Worm (Caenorhabditis elegans): ENCODE measurements around the gene F20G2.3.

The F20G2.3 gene

DNA sequence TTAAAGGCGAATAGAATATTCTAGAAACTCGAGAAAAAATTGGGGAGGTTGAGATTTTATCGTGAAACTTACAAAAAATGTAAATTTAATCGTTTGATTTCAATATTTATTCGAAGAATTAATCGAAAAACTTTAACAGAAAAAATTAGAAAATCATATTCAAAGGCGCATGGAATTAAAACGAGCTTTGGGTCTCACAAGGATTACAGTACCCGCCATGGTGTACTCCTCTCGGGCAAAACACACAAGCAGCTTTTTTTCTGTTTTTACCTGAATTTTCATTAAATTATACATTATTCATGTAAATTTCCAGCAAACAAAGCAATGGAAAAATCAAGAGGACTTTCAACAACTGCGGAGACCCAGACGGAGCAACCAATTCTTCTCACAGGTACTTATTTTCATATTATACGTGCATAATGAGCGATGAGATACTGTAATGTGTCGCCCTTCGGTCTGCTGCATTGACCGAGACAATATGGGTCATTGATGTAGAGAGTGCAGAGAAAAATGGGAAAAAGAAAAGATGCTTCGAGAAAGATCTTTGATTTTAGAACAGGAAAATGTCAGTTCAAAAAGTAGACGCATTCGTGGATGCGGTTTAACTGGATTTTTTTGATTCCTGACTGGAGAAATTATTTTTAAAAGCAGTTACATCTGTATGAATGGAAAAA is 19.1 kb upstream of the F20G2.3 start, which contains the start of the genes F53C11.4 and F53C11.5:
F53C11.4 (minus strand) TSS at position 128 of the 674 bp plus-strand sequence.
F53C11.5 (plus strand) TSS at position 325 of the 674 bp plus-strand sequence.
- no peak for TF ChIP-seq nhr-237 (tag; optimal IDR thresholded peaks at IDR 0.05)
- peak in 1 of 2 experiments; percentile 77 for TF ChIP-seq lsy-2 (tag; optimal IDR thresholded peaks at IDR 0.05)
- no peak for TF ChIP-seq skn-1 (tag; optimal IDR thresholded peaks at IDR 0.05)
- TF ChIP-seq C34F6.9 (tag; optimal IDR thresholded peaks at IDR 0.05) = peak; percentile 71
- TF ChIP-seq blmp-1 (tag; optimal IDR thresholded peaks at IDR 0.05; ENCODE audit: insufficient read depth) = no peak
- TF ChIP-seq crh-2 (tag; optimal IDR thresholded peaks at IDR 0.05) = peak; percentile 49
- peak; percentile 94 for TF ChIP-seq sma-3 (GFP tag; optimal IDR thresholded peaks at IDR 0.05)
- TF ChIP-seq sma-9 (GFP tag; optimal IDR thresholded peaks at IDR 0.05) = peak; percentile 94
- no peak for TF ChIP-seq sma-9 (tag; optimal IDR thresholded peaks at IDR 0.05)
- TF ChIP-seq ztf-1 (GFP tag; conservative IDR thresholded peaks at IDR 0.05) = no peak
- peak; percentile 32 for TF ChIP-seq ama-1 (optimal IDR thresholded peaks at IDR 0.05)
- TF ChIP-seq nhr-21 (tag; optimal IDR thresholded peaks at IDR 0.05) = no peak
- peak; percentile 0 for TF ChIP-seq egl-27 (tag; optimal IDR thresholded peaks at IDR 0.05)
- TF ChIP-seq fos-1 (tag; optimal IDR thresholded peaks at IDR 0.05) = peak; percentile 59
- peak; percentile 17 for TF ChIP-seq gmeb-1 (tag; optimal IDR thresholded peaks at IDR 0.05)
- peak; percentile 13 for TF ChIP-seq nhr-129 (tag; optimal IDR thresholded peaks at IDR 0.05)
- TF ChIP-seq F13H6.1 (tag; optimal IDR thresholded peaks at IDR 0.05) = peak; percentile 26
- TF ChIP-seq lin-13 (GFP tag; optimal IDR thresholded peaks at IDR 0.05) = peak; percentile 16

DNA sequence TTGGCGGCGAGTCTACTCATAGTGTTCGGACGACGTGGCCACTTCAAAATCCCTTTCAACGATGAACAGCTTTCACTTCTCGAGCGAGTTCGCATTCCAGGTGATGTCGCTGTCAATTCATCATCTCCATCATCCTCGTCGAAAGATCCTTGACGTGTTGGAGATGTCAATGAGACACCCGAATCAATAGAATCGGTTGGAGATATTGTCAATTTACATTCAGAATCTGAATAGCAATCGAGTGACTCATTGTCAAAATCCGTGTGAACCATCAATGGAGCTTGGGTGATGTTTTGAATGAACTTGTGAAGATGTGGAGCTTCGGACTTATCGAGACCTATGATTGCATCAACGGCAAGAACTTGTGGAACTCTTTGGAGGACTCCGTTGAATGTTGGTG is 17.5 kb upstream of the F20G2.3 start:
- TF ChIP-seq mdl-1 (tag; optimal IDR thresholded peaks at IDR 0.05) = no peak

DNA sequence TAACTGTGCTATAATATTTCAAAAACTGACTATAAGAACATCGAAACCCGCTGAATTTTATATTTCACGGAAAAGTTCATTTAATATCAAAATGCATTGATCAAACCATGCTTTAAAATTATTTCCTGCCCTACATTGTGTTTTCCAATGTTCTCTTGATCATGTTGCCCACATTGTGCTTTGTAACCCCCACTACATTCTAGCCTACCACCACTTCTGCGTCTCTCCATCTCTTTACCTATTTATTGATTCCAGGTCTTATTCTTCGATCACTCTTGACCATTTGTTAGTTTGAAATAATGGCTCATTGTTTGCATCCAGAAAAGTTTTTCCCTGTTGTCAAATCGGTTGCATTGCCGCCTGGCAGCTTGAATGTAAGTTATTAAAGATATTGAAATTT is 13.9 kb upstream of the F20G2.3 start, which contains the start of gene decr-1.1:
decr-1.1 (plus strand) TSS at position 210 of the 400 bp plus-strand sequence.
- TF ChIP-seq mbf-1 (tag; optimal IDR thresholded peaks at IDR 0.05) (no peak), nhr-129 (tag; optimal IDR thresholded peaks at IDR 0.05) (peak; percentile 4), fos-1 (tag; optimal IDR thresholded peaks at IDR 0.05) (peak; percentile 26), sma-9 (GFP tag; optimal IDR thresholded peaks at IDR 0.05) (peak; percentile 34), sma-9 (tag; optimal IDR thresholded peaks at IDR 0.05) (no peak), dmd-4 (tag; optimal IDR thresholded peaks at IDR 0.05) (no peak)

DNA sequence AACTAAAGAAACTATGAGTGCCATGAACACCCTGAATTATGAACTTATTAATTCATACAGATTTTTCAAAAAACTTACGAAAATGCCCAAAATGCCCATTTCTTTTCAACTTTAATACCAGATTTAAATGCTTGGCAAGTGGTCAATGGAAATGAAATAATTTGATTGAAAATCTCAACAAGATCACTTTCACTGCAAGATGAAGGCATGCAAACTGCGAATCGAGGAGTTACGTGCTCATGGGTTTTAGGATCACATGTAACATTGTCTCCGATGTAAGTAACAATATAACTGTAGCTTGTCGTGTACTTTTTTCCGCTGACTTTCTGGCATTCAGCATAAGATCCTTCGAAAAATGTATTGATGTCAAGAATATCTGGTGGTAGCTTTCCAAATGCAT is 12.6 kb upstream of the F20G2.3 start:
- TF ChIP-seq alr-1 (tag; optimal IDR thresholded peaks at IDR 0.05) (no peak), ztf-4 (tag; optimal IDR thresholded peaks at IDR 0.05) (no peak), snpc-4 (tag; optimal IDR thresholded peaks at IDR 0.05) (no peak), ztf-1 (GFP tag; conservative IDR thresholded peaks at IDR 0.05) (no peak), zag-1 (tag; optimal IDR thresholded peaks at IDR 0.05) (no peak)

DNA sequence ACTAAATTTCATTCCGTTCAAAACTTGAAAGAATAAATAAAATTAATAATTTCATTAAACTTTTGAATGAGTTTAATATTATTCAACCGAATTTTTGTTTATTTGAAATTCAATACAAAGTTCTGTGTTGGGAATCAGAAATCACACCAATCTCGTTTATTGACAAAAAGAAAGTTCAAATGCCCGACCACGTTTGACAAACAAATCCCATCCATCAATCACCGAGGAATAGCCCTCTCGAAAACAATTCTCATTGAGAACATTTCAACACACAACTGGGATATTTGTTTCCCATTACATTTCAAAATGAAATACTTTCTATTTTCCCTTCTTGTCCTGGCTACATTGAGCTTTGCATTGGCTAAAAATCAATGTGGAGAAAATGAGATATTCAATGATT is 9.6 kb upstream of the F20G2.3 start, which contains the start of gene F53C11.9:
F53C11.9 (plus strand) TSS at position 159 of the 400 bp plus-strand sequence.
- no peak for TF ChIP-seq sem-4 (tag; optimal IDR thresholded peaks at IDR 0.05)
- no peak for TF ChIP-seq gmeb-1 (tag; optimal IDR thresholded peaks at IDR 0.05)
- TF ChIP-seq crh-2 (tag; optimal IDR thresholded peaks at IDR 0.05) = no peak
- no peak for TF ChIP-seq nhr-10 (tag; optimal IDR thresholded peaks at IDR 0.05)
- TF ChIP-seq peb-1 (tag; optimal IDR thresholded peaks at IDR 0.05) = no peak
- TF ChIP-seq mab-5 (tag; optimal IDR thresholded peaks at IDR 0.05) = no peak
- no peak for TF ChIP-seq lin-11 (tag; optimal IDR thresholded peaks at IDR 0.05)

DNA sequence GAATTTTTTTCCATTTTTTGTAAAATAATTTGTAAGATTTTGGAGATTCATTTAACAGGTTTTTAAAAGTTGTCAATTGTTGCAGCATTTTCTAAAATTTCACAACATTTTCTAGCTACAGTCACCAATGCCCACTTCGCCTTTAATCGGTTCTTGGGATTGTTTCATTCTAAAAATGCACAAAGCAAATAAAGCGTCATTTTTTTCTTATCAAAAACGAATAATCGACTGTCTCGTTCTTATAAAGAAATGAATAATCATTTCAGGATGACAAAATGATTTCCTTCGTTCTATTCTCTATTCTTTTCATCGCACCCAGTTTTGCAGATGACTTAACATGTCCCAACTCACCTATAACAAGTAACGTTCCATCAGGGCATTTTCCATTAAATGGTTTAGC is 7.2 kb upstream of the F20G2.3 start, which contains the start of gene F53C11.1:
F53C11.1 (plus strand) TSS at position 268 of the 400 bp plus-strand sequence.
- TF ChIP-seq lin-13 (GFP tag; optimal IDR thresholded peaks at IDR 0.05) (no peak), zag-1 (tag; optimal IDR thresholded peaks at IDR 0.05) (no peak), fos-1 (tag; optimal IDR thresholded peaks at IDR 0.05) (peak; percentile 83)

DNA sequence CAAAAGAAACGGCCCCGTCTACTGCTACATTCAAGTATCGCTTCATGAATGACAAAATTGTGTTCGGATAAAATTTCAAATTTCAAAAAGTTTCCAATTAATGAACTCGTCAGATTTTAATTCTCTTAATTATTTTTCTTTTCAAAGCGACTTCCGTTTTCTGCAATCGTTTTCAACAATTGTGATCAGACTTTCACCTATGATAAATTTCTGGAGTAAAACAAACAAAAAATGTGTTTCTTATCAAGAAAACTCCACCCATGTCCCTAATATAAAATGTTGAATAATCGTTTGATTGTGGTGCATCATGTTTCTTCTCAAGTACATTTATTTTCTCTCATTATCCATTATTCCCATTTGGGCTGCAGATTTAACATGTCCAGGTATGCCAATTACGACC is 2.9 kb upstream of the F20G2.3 start, which contains the start of gene F20G2.5:
F20G2.5 (plus strand) TSS at position 301 of the 400 bp plus-strand sequence.
- no peak for TF ChIP-seq C34F6.9 (tag; optimal IDR thresholded peaks at IDR 0.05)
- peak; percentile 74 for TF ChIP-seq fos-1 (tag; optimal IDR thresholded peaks at IDR 0.05)
